Worm (Caenorhabditis elegans) whole organism, L4 larva: ENCODE data around the gene T11G6.4.

Experiments
- T26A8.4 ChIP-seq: fragments of 200-800 bp; sonication (Bioruptor generic); IDR thresholded peaks from 2 replicates; pipeline ENCODE4 v1.3.6; 2022; ENCODE audit warnings: missing genetic modification characterization, missing compliant biosample characterization
- Y105C5A.15 ChIP-seq: fragments of 200-800 bp; sonication (Bioruptor generic); IDR thresholded peaks from 2 replicates; pipeline ENCODE4 v1.3.6; 2022; ENCODE audit warnings: missing genetic modification characterization, missing compliant biosample characterization
- Y5F2A.4 ChIP-seq: fragments of 200-800 bp; sonication (Bioruptor generic); optimal IDR thresholded peaks from 2 replicates; lab custom pipeline; 2018; ENCODE audit warnings: mild to moderate bottlenecking, missing genetic modification characterization, missing compliant biosample characterization
- Y75B8A.6 ChIP-seq: fragments of 200-800 bp; sonication (Bioruptor generic); IDR thresholded peaks from 2 replicates; pipeline ENCODE4 v1.3.6; 2022; ENCODE audit warnings: missing genetic modification reagents, missing genetic modification characterization, missing compliant biosample characterization
- aha-1 ChIP-seq: fragments of 150-350 bp; peaks from one replicate; lab custom pipeline; 2014; ENCODE audit warnings: missing biosample characterization, missing genetic modification characterization
- aly-2 ChIP-seq: sonication (generic microtip); optimal IDR thresholded peaks from 2 replicates; lab custom pipeline; 2018; ENCODE audit warnings: missing biosample characterization, missing genetic modification characterization
- ama-1 ChIP-seq: fragments of 150-350 bp; optimal IDR thresholded peaks from 2 replicates; lab custom pipeline; 2014; ENCODE audit warnings: inconsistent platforms, mixed read lengths
- attf-4 ChIP-seq: sonication (generic microtip); optimal IDR thresholded peaks from 3 replicates; lab custom pipeline; 2017; ENCODE audit warnings: missing biosample characterization, missing genetic modification characterization
- ceh-20 ChIP-seq: fragments of 200-800 bp; sonication (Bioruptor generic); IDR thresholded peaks from 2 replicates; pipeline ENCODE4 v1.3.6; 2022; ENCODE audit warnings: missing genetic modification reagents, missing genetic modification characterization, missing compliant biosample characterization
- ceh-28 ChIP-seq: fragments of 150-350 bp; optimal IDR thresholded peaks from 2 replicates; lab custom pipeline; 2014; ENCODE audit warnings: missing biosample characterization, missing genetic modification reagents, missing genetic modification characterization
- ceh-32 ChIP-seq: sonication (generic microtip); optimal IDR thresholded peaks from 2 replicates; lab custom pipeline; 2016; ENCODE audit warnings: mild to moderate bottlenecking, missing genetic modification characterization, missing compliant biosample characterization; ENCODE audit not compliant: poor library complexity
- ceh-82 ChIP-seq: sonication (generic microtip); optimal IDR thresholded peaks from 2 replicates; lab custom pipeline; 2017; ENCODE audit warnings: missing biosample characterization, missing genetic modification characterization
- cey-2 ChIP-seq: sonication (generic microtip); optimal IDR thresholded peaks from 3 replicates; lab custom pipeline; 2017; ENCODE audit warnings: missing genetic modification characterization, mild to moderate bottlenecking, missing compliant biosample characterization, antibody characterized with exemption, borderline replicate concordance; ENCODE audit not compliant: insufficient read depth
- daf-16 ChIP-seq, 3 experiments: sonication (generic microtip); optimal IDR thresholded peaks; 2 replicates each; lab custom pipeline; 2016 to 2017; ENCODE audit warnings: missing genetic modification characterization in 3 of 3, missing genetic modification reagents in 3 of 3, mild to moderate bottlenecking in 2 of 3, missing compliant biosample characterization in 2 of 3, missing biosample characterization in 1 of 3, moderate library complexity in 1 of 3
- dmd-6 ChIP-seq: fragments of 200-800 bp; sonication (Bioruptor generic); IDR thresholded peaks from 2 replicates; pipeline ENCODE4 v1.3.6; 2022; ENCODE audit warnings: missing genetic modification reagents, missing genetic modification characterization, missing compliant biosample characterization
- duxl-1 ChIP-seq: sonication (generic microtip); optimal IDR thresholded peaks from 2 replicates; lab custom pipeline; 2016; ENCODE audit warnings: mild to moderate bottlenecking, missing genetic modification characterization, moderate library complexity, missing compliant biosample characterization; ENCODE audit not compliant: poor library complexity
- dve-1 ChIP-seq: sonication (generic microtip); optimal IDR thresholded peaks from 2 replicates; lab custom pipeline; 2017; ENCODE audit warnings: antibody characterized with exemption, mild to moderate bottlenecking, missing genetic modification characterization, missing compliant biosample characterization; ENCODE audit not compliant: insufficient read depth
- egl-27 ChIP-seq: sonication (generic microtip); optimal IDR thresholded peaks from 3 replicates; lab custom pipeline; 2017; ENCODE audit warnings: missing biosample characterization, missing genetic modification reagents, missing genetic modification characterization
- egl-43 ChIP-seq: fragments of 200-800 bp; sonication (Bioruptor generic); IDR thresholded peaks from 2 replicates; pipeline ENCODE4 v1.3.6; 2022; ENCODE audit warnings: missing genetic modification reagents, missing genetic modification characterization, missing compliant biosample characterization
- fkh-10 ChIP-seq: fragments of 150-350 bp; optimal IDR thresholded peaks from 2 replicates; lab custom pipeline; 2014; ENCODE audit warnings: missing biosample characterization, missing genetic modification reagents, missing genetic modification characterization
- gei-8 ChIP-seq: fragments of 200-800 bp; sonication (Bioruptor generic); optimal IDR thresholded peaks from 2 replicates; lab custom pipeline; 2018; ENCODE audit warnings: mild to moderate bottlenecking, missing genetic modification characterization, missing compliant biosample characterization
- hif-1 ChIP-seq, 2 experiments: sonication (generic microtip); optimal IDR thresholded peaks; 2 replicates each; lab custom pipeline; 2016 to 2017; ENCODE audit warnings: missing compliant biosample characterization in 2 of 2, missing genetic modification characterization in 2 of 2, missing genetic modification reagents in 2 of 2, missing genotype in 2 of 2, mild to moderate bottlenecking in 1 of 2
- hlh-11 ChIP-seq: fragments of 200-800 bp; sonication (Bioruptor generic); optimal IDR thresholded peaks from 2 replicates; lab custom pipeline; 2018; ENCODE audit warnings: mild to moderate bottlenecking, missing genetic modification characterization, missing compliant biosample characterization
- hlh-30 ChIP-seq: sonication (generic microtip); optimal IDR thresholded peaks from 2 replicates; lab custom pipeline; 2017; ENCODE audit warnings: antibody characterized with exemption, mild to moderate bottlenecking, missing genetic modification characterization, missing compliant biosample characterization; ENCODE audit not compliant: insufficient read depth
- hmg-1.1 ChIP-seq: fragments of 200-800 bp; sonication (Bioruptor generic); IDR thresholded peaks from 2 replicates; pipeline ENCODE4 v1.3.6; 2022; ENCODE audit warnings: missing genetic modification reagents, missing genetic modification characterization, missing compliant biosample characterization
- lin-29 ChIP-seq: fragments of 200-800 bp; sonication (Bioruptor generic); IDR thresholded peaks from 2 replicates; pipeline ENCODE4 v1.3.6; 2022; ENCODE audit warnings: missing genetic modification reagents, missing genetic modification characterization, missing compliant biosample characterization
- mdl-1 ChIP-seq, 2 experiments: fragments of 150-350 bp in 1 of 2; sonication (generic microtip) in 1 of 2; optimal IDR thresholded peaks; 2 replicates each; lab custom pipeline; 2014 to 2017; ENCODE audit warnings: missing biosample characterization in 2 of 2, missing genetic modification characterization in 2 of 2
- mep-1 ChIP-seq: fragments of 150-350 bp; sonication (generic microtip); optimal IDR thresholded peaks from 3 replicates; lab custom pipeline; 2014; ENCODE audit warnings: missing biosample characterization, missing genetic modification characterization
- mxl-3 ChIP-seq: fragments of 200-800 bp; sonication (Bioruptor generic); optimal IDR thresholded peaks from 2 replicates; lab custom pipeline; 2018; ENCODE audit warnings: mild to moderate bottlenecking, missing genetic modification characterization, missing compliant biosample characterization
- nhr-10 ChIP-seq: fragments of 150-350 bp; optimal IDR thresholded peaks from 2 replicates; lab custom pipeline; 2014; ENCODE audit warnings: missing biosample characterization, missing genetic modification characterization
- nhr-102 ChIP-seq: sonication (generic microtip); optimal IDR thresholded peaks from 2 replicates; lab custom pipeline; 2016; ENCODE audit warnings: mild to moderate bottlenecking, missing genetic modification characterization, moderate library complexity, missing compliant biosample characterization
- nhr-11 ChIP-seq: fragments of 150-350 bp; optimal IDR thresholded peaks from 2 replicates; lab custom pipeline; 2014; ENCODE audit warnings: missing biosample characterization, missing genetic modification characterization
- nhr-25 ChIP-seq: sonication (generic microtip); optimal IDR thresholded peaks from 2 replicates; lab custom pipeline; 2017; ENCODE audit warnings: missing genetic modification characterization, mild to moderate bottlenecking, missing compliant biosample characterization, antibody characterized with exemption, moderate library complexity, borderline replicate concordance; ENCODE audit not compliant: insufficient read depth
- nhr-28 ChIP-seq: fragments of 150-350 bp; optimal IDR thresholded peaks from 2 replicates; lab custom pipeline; 2014; ENCODE audit warnings: missing biosample characterization, missing genetic modification characterization
- nhr-48 ChIP-seq: sonication (generic microtip); optimal IDR thresholded peaks from 2 replicates; lab custom pipeline; 2016; ENCODE audit warnings: mild to moderate bottlenecking, missing genetic modification characterization, missing compliant biosample characterization
- php-3 ChIP-seq: fragments of 200-800 bp; sonication (Bioruptor generic); IDR thresholded peaks from 2 replicates; pipeline ENCODE4 v1.3.6; 2022; ENCODE audit warnings: missing genetic modification reagents, missing genetic modification characterization, missing compliant biosample characterization
- pqm-1 ChIP-seq: sonication (generic microtip); optimal IDR thresholded peaks from 2 replicates; lab custom pipeline; 2017; ENCODE audit warnings: missing biosample characterization, missing genetic modification characterization
- sdz-12 ChIP-seq: fragments of 200-800 bp; sonication (Bioruptor generic); optimal IDR thresholded peaks from 2 replicates; lab custom pipeline; 2018; ENCODE audit warnings: mild to moderate bottlenecking, missing genetic modification characterization, missing compliant biosample characterization
- skn-1 ChIP-seq: fragments of 150-350 bp; optimal IDR thresholded peaks from 2 replicates; lab custom pipeline; 2014; ENCODE audit warnings: missing biosample characterization, missing genetic modification characterization
- snpc-4 ChIP-seq: fragments of 150-350 bp; optimal IDR thresholded peaks from 2 replicates; lab custom pipeline; 2014; ENCODE audit warnings: missing biosample characterization, missing genetic modification characterization
- spr-1 ChIP-seq: sonication (generic microtip); optimal IDR thresholded peaks from 2 replicates; lab custom pipeline; 2016; ENCODE audit warnings: mild to moderate bottlenecking, missing genetic modification characterization, missing compliant biosample characterization
- spr-3 ChIP-seq: fragments of 200-800 bp; sonication (Bioruptor generic); optimal IDR thresholded peaks from 2 replicates; lab custom pipeline; 2018; ENCODE audit warnings: mild to moderate bottlenecking, missing genetic modification characterization, missing compliant biosample characterization
- tra-1 ChIP-seq: fragments of 200-800 bp; sonication (Bioruptor generic); IDR thresholded peaks from 2 replicates; pipeline ENCODE4 v1.3.6; 2022; ENCODE audit warnings: missing genetic modification reagents, missing genetic modification characterization, missing compliant biosample characterization
- unc-130 ChIP-seq: sonication (generic microtip); optimal IDR thresholded peaks from 2 replicates; lab custom pipeline; 2016; ENCODE audit warnings: missing genetic modification reagents, missing genetic modification characterization, missing compliant biosample characterization
- unc-39 ChIP-seq: sonication (generic microtip); optimal IDR thresholded peaks from 2 replicates; lab custom pipeline; 2017; ENCODE audit warnings: missing biosample characterization, missing genetic modification characterization
- unc-62 ChIP-seq, 3 experiments: fragments of 150-350 bp in 1 of 3; sonication (generic microtip); optimal IDR thresholded peaks in 2 of 3; peaks in 1 of 3; 1 replicate in 1 of 3; 2 replicates in 2 of 3; lab custom pipeline; 2014 to 2017; ENCODE audit warnings: missing biosample characterization in 3 of 3, missing genetic modification characterization in 3 of 3, missing genetic modification reagents in 3 of 3, missing genotype in 1 of 3
- zfp-3 ChIP-seq: fragments of 200-800 bp; sonication (Bioruptor generic); conservative IDR thresholded peaks from 2 replicates; pipeline ENCODE4 v1.3.6; 2022; ENCODE audit warnings: missing genetic modification reagents, missing genetic modification characterization, missing compliant biosample characterization
- zip-11 ChIP-seq: fragments of 200-800 bp; sonication (Bioruptor generic); IDR thresholded peaks from 2 replicates; pipeline ENCODE4 v1.3.6; 2022; ENCODE audit warnings: missing genetic modification characterization, missing compliant biosample characterization
- ztf-7 ChIP-seq: fragments of 150-350 bp; optimal IDR thresholded peaks from 2 replicates; lab custom pipeline; 2014; ENCODE audit warnings: missing biosample characterization, missing genetic modification characterization

Gene T11G6.4

ce11 chrIV:10810820-10811219 lies 40.9 kb downstream of the T11G6.4 start (continued):
- TF ChIP-seq attf-4 (tag; lab: Kevin White, UChicago) (no peak), Y105C5A.15 (GFP tag; lab: Robert Waterston, UW) (no peak), hmg-1.1 (GFP tag; lab: Robert Waterston, UW) (no peak), aha-1 (tag; lab: Kevin White, UChicago) (peak; percentile 85), Y5F2A.4 (GFP tag; lab: Kevin White, UChicago) (no peak), ztf-7 (tag; lab: Kevin White, UChicago) (no peak), T26A8.4 (no peak), nhr-11 (tag; lab: Kevin White, UChicago) (no peak), zfp-3 (GFP tag; lab: Robert Waterston, UW) (no peak), snpc-4 (tag; lab: Kevin White, UChicago) (no peak), nhr-48 (tag; lab: Kevin White, UChicago) (no peak), ceh-28 (no peak), gei-8 (GFP tag; lab: Kevin White, UChicago) (no peak), Y75B8A.6 (no peak), hlh-11 (tag; lab: Kevin White, UChicago) (peak; percentile 52), nhr-10 (no peak), daf-16 (GFP tag; optimal IDR thresholded peaks at IDR 0.05; lab: Kevin White, UChicago) (no peak), daf-16 (tag; optimal IDR thresholded peaks at IDR 0.05; lab: Kevin White, UChicago) (peak; percentile 60), pqm-1 (peak; percentile 92), hif-1 (tag; optimal IDR thresholded peaks at IDR 0.05; lab: Kevin White, UChicago) (no peak), dve-1 (tag; lab: Kevin White, UChicago) (peak; percentile 84), hlh-30 (peak; percentile 62), aly-2 (tag; lab: Kevin White, UChicago) (no peak), unc-62 (GFP tag; optimal IDR thresholded peaks at IDR 0.05 in 1 of 2; lab: Kevin White, UChicago) (no peak), unc-62 (tag; optimal IDR thresholded peaks at IDR 0.05; lab: Kevin White, UChicago) (no peak), ceh-32 (no peak), duxl-1 (no peak), fkh-10 (GFP tag; lab: Kevin White, UChicago) (no peak), unc-130 (GFP tag; lab: Kevin White, UChicago) (no peak), mdl-1 (tag; optimal IDR thresholded peaks at IDR 0.05; lab: Kevin White, UChicago) (no peak), sdz-12 (GFP tag; lab: Kevin White, UChicago) (no peak), tra-1 (0 out of 2 replicates have a peak, but pooled peaks have one; percentile 35), ama-1 (lab: Kevin White, UChicago) (no peak), ceh-20 (GFP tag; lab: Robert Waterston, UW) (0 out of 2 replicates have a peak, but pooled peaks have one; percentile 51), php-3 (GFP tag; lab: Robert Waterston, UW) (peak; percentile 91), nhr-25 (tag; lab: Kevin White, UChicago) (no peak), egl-27 (no peak), spr-1 (tag; lab: Kevin White, UChicago) (no peak), egl-43 (GFP tag; lab: Robert Waterston, UW) (no peak), spr-3 (GFP tag; lab: Kevin White, UChicago) (no peak), dmd-6 (peak; percentile 75), mxl-3 (GFP tag; lab: Kevin White, UChicago) (peak; percentile 12), unc-39 (no peak), nhr-102 (no peak), zip-11 (no peak), mep-1 (tag; lab: Kevin White, UChicago) (peak; percentile 5), lin-29 (GFP tag; lab: Robert Waterston, UW) (no peak), skn-1 (tag; lab: Kevin White, UChicago) (no peak), cey-2 (tag; lab: Kevin White, UChicago) (no peak), ceh-82 (tag; lab: Kevin White, UChicago) (no peak), nhr-28 (peak; percentile 78)
